Worm (Caenorhabditis elegans) whole organism, L4/young adult: Measurements from ENCODE around the gene ddn-3.

Source experiments
- W03F9.2 ChIP-seq: fragments of 150-350 bp; optimal IDR thresholded peaks from 2 replicates; lab custom pipeline; 2014; ENCODE audit warnings: missing biosample characterization, missing genetic modification characterization
- dao-5 ChIP-seq: sonication (generic microtip); optimal IDR thresholded peaks from 2 replicates; lab custom pipeline; 2016; ENCODE audit warnings: missing genotype, missing genetic modification characterization, moderate library complexity, missing compliant biosample characterization
- him-1 ChIP-seq: sonication (generic microtip); optimal IDR thresholded peaks from 2 replicates; lab custom pipeline; 2016; ENCODE audit warnings: missing genotype, missing genetic modification reagents, missing genetic modification characterization, missing compliant biosample characterization

DNA sequence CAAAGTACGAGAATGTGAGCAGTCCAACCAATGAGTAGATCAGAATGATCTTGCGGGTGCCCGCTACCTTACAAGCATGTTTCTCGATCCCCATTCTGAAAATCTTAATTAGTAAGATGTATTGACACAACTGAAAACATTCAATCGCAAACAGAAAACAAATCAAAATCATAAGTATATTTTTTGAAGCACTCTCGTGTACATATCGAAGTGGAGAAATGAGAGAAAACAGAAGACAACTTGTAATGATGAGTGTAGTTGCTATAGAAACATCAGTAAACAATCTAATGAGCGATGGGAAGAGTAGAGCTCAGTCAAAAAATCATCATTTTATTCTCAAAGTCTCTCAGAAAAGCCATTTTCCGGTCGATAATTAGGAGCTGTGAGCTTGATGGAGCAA lies 1.7 kb upstream of the ddn-3 start, which contains the start of gene F14D7.8:
- TF ChIP-seq W03F9.2 (tag; lab: Kevin White, UChicago) (no peak), him-1 (no peak), dao-5 (no peak)
